Fruit fly (Drosophila melanogaster): ENCODE results near the gene CG42507.

Gene CG42507

dm6 chr3L:14759097-14759795, 1.5 kb upstream of the CG42507 start (continued):
- TF ChIP-seq zen2 (GFP tag; IDR thresholded peaks at IDR 0.05; ENCODE audit: partially characterized antibody) (no peak), CG16863 (GFP tag; optimal IDR thresholded peaks at IDR 0.05) (peak; percentile 99), CG4404 (GFP tag; IDR thresholded peaks at IDR 0.05) (peak; percentile 100), Sin3A (optimal IDR thresholded peaks at IDR 0.05) (no peak), Lhr (GFP tag; optimal IDR thresholded peaks at IDR 0.05) (peak; percentile 99), CG4424 (GFP tag; optimal IDR thresholded peaks at IDR 0.05) (peak; percentile 100), CG17912 (GFP tag; optimal IDR thresholded peaks at IDR 0.05) (peak; percentile 98), crol (GFP tag; IDR thresholded peaks at IDR 0.05) (peak; percentile 98), trh (GFP tag; optimal IDR thresholded peaks at IDR 0.05) (peak; percentile 99), pum (GFP tag; optimal IDR thresholded peaks at IDR 0.05) (peak; percentile 99), CG31365 (tag; optimal IDR thresholded peaks at IDR 0.05) (peak; percentile 93), Sry-β (GFP tag; optimal IDR thresholded peaks at IDR 0.05) (peak; percentile 77), Hmx (GFP tag; optimal IDR thresholded peaks at IDR 0.05) (peak; percentile 98), ATbp (GFP tag; optimal IDR thresholded peaks at IDR 0.05) (peak; percentile 100), Vsx1 (GFP tag; optimal IDR thresholded peaks at IDR 0.05) (peak; percentile 99), lab (GFP tag; optimal IDR thresholded peaks at IDR 0.05) (peak; percentile 100), CG7357 (GFP tag; IDR thresholded peaks at IDR 0.05) (peak; percentile 99), ken (GFP tag; IDR thresholded peaks at IDR 0.05) (peak; percentile 99), zfh1 (GFP tag; IDR thresholded peaks at IDR 0.05) (peak; percentile 99), CG34422 (GFP tag; IDR thresholded peaks at IDR 0.05) (peak; percentile 99), CG2889 (GFP tag; IDR thresholded peaks at IDR 0.05) (peak; percentile 99), C15 (GFP tag; IDR thresholded peaks at IDR 0.05) (peak; percentile 99), NFAT (GFP tag; IDR thresholded peaks at IDR 0.05) (peak; percentile 99), CG15479 (GFP tag; optimal IDR thresholded peaks at IDR 0.05) (peak; percentile 84), pnt (GFP tag; optimal IDR thresholded peaks at IDR 0.05) (peak; percentile 98), Mes4 (GFP tag; optimal IDR thresholded peaks at IDR 0.05) (peak; percentile 97), GATAe (GFP tag; conservative IDR thresholded peaks at IDR 0.05) (peak; percentile 99), CG42726 (GFP tag; IDR thresholded peaks at IDR 0.05; ENCODE audit: partially characterized antibody) (peak; percentile 44; the same call in 1 of the 2 replicates), HLH3B (GFP tag; IDR thresholded peaks at IDR 0.05) (peak; percentile 99), CG8281 (tag; optimal IDR thresholded peaks at IDR 0.05) (peak; percentile 97), abd-A (tag; optimal IDR thresholded peaks at IDR 0.05) (peak; percentile 97), CG4617 (GFP tag; optimal IDR thresholded peaks at IDR 0.05; ENCODE audit: borderline replicate concordance) (peak; percentile 99), E2f1 (GFP tag; IDR thresholded peaks at IDR 0.05) (peak; percentile 100), sug (tag; optimal IDR thresholded peaks at IDR 0.05) (peak; percentile 100), CG6254 (GFP tag; optimal IDR thresholded peaks at IDR 0.05) (peak; percentile 98), nmo (GFP tag; optimal IDR thresholded peaks at IDR 0.05) (peak; percentile 100), CG14710 (tag; optimal IDR thresholded peaks at IDR 0.05) (peak; percentile 99), sqz (GFP tag; optimal IDR thresholded peaks at IDR 0.05) (peak; percentile 100), esg (GFP tag; conservative IDR thresholded peaks at IDR 0.05) (peak; percentile 100), CG11695 (GFP tag; IDR thresholded peaks at IDR 0.05) (peak; percentile 100), emc (GFP tag; optimal IDR thresholded peaks at IDR 0.05) (peak; percentile 99), inv (GFP tag; IDR thresholded peaks at IDR 0.05; ENCODE audit: partially characterized antibody) (peak; percentile 60), CG12659 (GFP tag; optimal IDR thresholded peaks at IDR 0.05) (peak; percentile 100), chif (GFP tag; optimal IDR thresholded peaks at IDR 0.05) (peak; percentile 99), CG3281 (GFP tag; optimal IDR thresholded peaks at IDR 0.05) (peak; percentile 100), gce (GFP tag; IDR thresholded peaks at IDR 0.05) (peak; percentile 99), hbn (GFP tag; IDR thresholded peaks at IDR 0.05; ENCODE audit: partially characterized antibody) (no peak), ems (GFP tag; optimal IDR thresholded peaks at IDR 0.05) (peak; percentile 99), CG18262 (tag; optimal IDR thresholded peaks at IDR 0.05) (peak; percentile 100)
